Worm (Caenorhabditis elegans): ENCODE measurements around the gene acs-22.

Gene acs-22

ce11 chrX:8932387-8932786 lies 1.4 kb downstream of the acs-22 start:
- TF ChIP-seq nhr-90 (tag; optimal IDR thresholded peaks at IDR 0.05; ENCODE audit: poor library complexity) (peak; percentile 11), lin-35 (GFP tag; optimal IDR thresholded peaks at IDR 0.05) (peak in 1 of 2 experiments; percentile 52), elt-2 (tag; optimal IDR thresholded peaks at IDR 0.05) (peak; percentile 96), nhr-71 (tag; optimal IDR thresholded peaks at IDR 0.05) (peak; percentile 14), tlp-1 (tag; optimal IDR thresholded peaks at IDR 0.05) (no peak), nhr-20 (tag; optimal IDR thresholded peaks at IDR 0.05) (peak; percentile 66), xbp-1 (tag; optimal IDR thresholded peaks at IDR 0.05) (no peak)

ce11 chrX:8933508-8933907 lies 2.5 kb downstream of the acs-22 start:
- no peak for TF ChIP-seq fkh-10 (GFP tag; optimal IDR thresholded peaks at IDR 0.05)
- peak; percentile 56 for TF ChIP-seq blmp-1 (tag; optimal IDR thresholded peaks at IDR 0.05)

- no peak for TF ChIP-seq alr-1 (tag; optimal IDR thresholded peaks at IDR 0.05; ENCODE audit: borderline replicate concordance)
- TF ChIP-seq lin-35 (GFP tag; optimal IDR thresholded peaks at IDR 0.05): peak in 1 of 2 experiments; percentile 5
- peak; percentile 34 for TF ChIP-seq elt-2 (tag; optimal IDR thresholded peaks at IDR 0.05)
These were observed 3.3 kb downstream of the acs-22 start for ce11 chrX:8934246-8934645.

- TF ChIP-seq ceh-90 (tag; optimal IDR thresholded peaks at IDR 0.05): no peak
- TF ChIP-seq nhr-85 (tag): peak; percentile 66
- no peak for TF ChIP-seq alr-1 (tag; optimal IDR thresholded peaks at IDR 0.05; ENCODE audit: borderline replicate concordance)
- peak; percentile 9 for TF ChIP-seq blmp-1 (tag; optimal IDR thresholded peaks at IDR 0.05)
- TF ChIP-seq rnt-1 (tag; optimal IDR thresholded peaks at IDR 0.05): no peak
These were observed 4.0 kb downstream of the acs-22 start for ce11 chrX:8934988-8935387.

- no peak for TF ChIP-seq efl-3 (GFP tag; optimal IDR thresholded peaks at IDR 0.05)
- TF ChIP-seq nhr-90 (tag; optimal IDR thresholded peaks at IDR 0.05; ENCODE audit: poor library complexity): peak; percentile 8
These were observed 8.4 kb downstream of the acs-22 start for ce11 chrX:8939389-8939788.

- no peak for TF ChIP-seq efl-1 (optimal IDR thresholded peaks at IDR 0.05)
- TF ChIP-seq efl-1 (GFP tag; optimal IDR thresholded peaks at IDR 0.05 in 1 of 2): no peak
- no peak for TF ChIP-seq ama-1 (optimal IDR thresholded peaks at IDR 0.05)
- no peak for TF ChIP-seq unc-62 (GFP tag; optimal IDR thresholded peaks at IDR 0.05)
- no peak for TF ChIP-seq mab-9 (GFP tag; IDR thresholded peaks at IDR 0.05)
- TF ChIP-seq ceh-90 (tag; optimal IDR thresholded peaks at IDR 0.05): no peak
- TF ChIP-seq fkh-8 (tag; optimal IDR thresholded peaks at IDR 0.05): peak; percentile 43
These were observed 9.1 kb downstream of the acs-22 start, which contains the start of gene dylt-2 for ce11 chrX:8940059-8940458. Gene dylt-2, minus strand, starts transcription at chrX:8940159.

- no peak for TF ChIP-seq snpc-4 (tag; optimal IDR thresholded peaks at IDR 0.05)
- peak in 1 of 2 experiments; percentile 42 for TF ChIP-seq lin-35 (GFP tag; optimal IDR thresholded peaks at IDR 0.05)
- peak; percentile 54 for TF ChIP-seq snu-23 (GFP tag; optimal IDR thresholded peaks at IDR 0.05)
- TF ChIP-seq rnt-1 (tag; optimal IDR thresholded peaks at IDR 0.05): peak; percentile 40
- no peak for TF ChIP-seq unc-86 (tag; optimal IDR thresholded peaks at IDR 0.05)
- peak; percentile 37 for TF ChIP-seq nhr-47 (tag; optimal IDR thresholded peaks at IDR 0.05)
- no peak for TF ChIP-seq dsc-1 (tag; optimal IDR thresholded peaks at IDR 0.05)
- peak; percentile 13 for TF ChIP-seq nhr-71 (tag; optimal IDR thresholded peaks at IDR 0.05)
- TF ChIP-seq unc-62 (GFP tag; optimal IDR thresholded peaks at IDR 0.05): no peak
- no peak for TF ChIP-seq hlh-4 (tag; optimal IDR thresholded peaks at IDR 0.05)
- peak; percentile 50 for TF ChIP-seq nhr-90 (tag; optimal IDR thresholded peaks at IDR 0.05; ENCODE audit: poor library complexity)
- TF ChIP-seq lir-3 (tag; optimal IDR thresholded peaks at IDR 0.05; ENCODE audit: poor library complexity): peak; percentile 11
- no peak for TF ChIP-seq zip-4 (GFP tag; optimal IDR thresholded peaks at IDR 0.05)
- TF ChIP-seq nhr-19 (GFP tag; conservative IDR thresholded peaks at IDR 0.05): peak; percentile 20; the same call in 1 of the 2 replicates
- TF ChIP-seq nhr-20 (tag; optimal IDR thresholded peaks at IDR 0.05): peak; percentile 14
- peak in 1 of 2 experiments; percentile 10 for TF ChIP-seq mdl-1 (tag; optimal IDR thresholded peaks at IDR 0.05)
These were observed 13.1 kb downstream of the acs-22 start for ce11 chrX:8944078-8944477.
